Worm (Caenorhabditis elegans) whole organism, L2 larva: ENCODE measurements around the gene F12F6.7.

Experiments used
- C34F6.9 ChIP-seq: fragments of 150-350 bp; optimal IDR thresholded peaks from 2 replicates; lab custom pipeline; 2014; ENCODE audit warnings: missing biosample characterization, missing genetic modification characterization
- F13H6.1 ChIP-seq: sonication (generic microtip); optimal IDR thresholded peaks from 2 replicates; lab custom pipeline; 2016; ENCODE audit warnings: missing genetic modification characterization, missing compliant biosample characterization
- R02D3.7 ChIP-seq: fragments of 150-350 bp; optimal IDR thresholded peaks from 2 replicates; lab custom pipeline; 2014; ENCODE audit warnings: missing biosample characterization, missing genetic modification characterization
- Y55F3AM.14 ChIP-seq: fragments of 200-800 bp; sonication (Bioruptor generic); optimal IDR thresholded peaks from 2 replicates; lab custom pipeline; 2018; ENCODE audit warnings: mild to moderate bottlenecking, missing genetic modification characterization, missing compliant biosample characterization
- ZK546.5 ChIP-seq: sonication (generic microtip); optimal IDR thresholded peaks from 2 replicates; lab custom pipeline; 2017; ENCODE audit warnings: missing biosample characterization, missing genetic modification characterization
- alr-1 ChIP-seq: fragments of 150-350 bp; optimal IDR thresholded peaks from 2 replicates; lab custom pipeline; 2014; ENCODE audit warnings: missing biosample characterization, missing genetic modification characterization
- aly-2 ChIP-seq: fragments of 150-350 bp; optimal IDR thresholded peaks from 2 replicates; lab custom pipeline; 2014; ENCODE audit warnings: missing biosample characterization, missing genetic modification characterization
- ama-1 ChIP-seq: fragments of 150-350 bp; optimal IDR thresholded peaks from 2 replicates; lab custom pipeline; 2018; ENCODE audit warnings: inconsistent platforms
- blmp-1 ChIP-seq: sonication (generic microtip); optimal IDR thresholded peaks from 2 replicates; lab custom pipeline; 2017; ENCODE audit warnings: missing genetic modification characterization, mild to moderate bottlenecking, missing compliant biosample characterization, antibody characterized with exemption, moderate library complexity; ENCODE audit not compliant: insufficient read depth
- ceh-16 ChIP-seq: fragments of 150-350 bp; optimal IDR thresholded peaks from 2 replicates; lab custom pipeline; 2014; ENCODE audit warnings: missing biosample characterization, missing genetic modification characterization
- ceh-82 ChIP-seq: fragments of 150-350 bp; optimal IDR thresholded peaks from 2 replicates; lab custom pipeline; 2014; ENCODE audit warnings: missing biosample characterization, missing genetic modification characterization
- crh-2 ChIP-seq: sonication (generic microtip); optimal IDR thresholded peaks from 2 replicates; lab custom pipeline; 2017; ENCODE audit warnings: missing biosample characterization, missing genetic modification characterization
- dmd-4 ChIP-seq: sonication (generic microtip); optimal IDR thresholded peaks from 2 replicates; lab custom pipeline; 2017; ENCODE audit warnings: missing biosample characterization, missing genetic modification characterization
- egl-27 ChIP-seq: sonication (generic microtip); optimal IDR thresholded peaks from 3 replicates; lab custom pipeline; 2017; ENCODE audit warnings: missing biosample characterization, missing genetic modification reagents, missing genetic modification characterization
- elt-1 ChIP-seq: fragments of 150-350 bp; optimal IDR thresholded peaks from 2 replicates; lab custom pipeline; 2014; ENCODE audit warnings: missing biosample characterization, missing genetic modification characterization
- elt-3 ChIP-seq: sonication (generic microtip); optimal IDR thresholded peaks from 2 replicates; lab custom pipeline; 2017; ENCODE audit warnings: missing biosample characterization, missing genetic modification characterization
- fos-1 ChIP-seq: fragments of 150-350 bp; optimal IDR thresholded peaks from 2 replicates; lab custom pipeline; 2014; ENCODE audit warnings: missing biosample characterization, missing genetic modification characterization
- gmeb-1 ChIP-seq: fragments of 150-350 bp; optimal IDR thresholded peaks from 2 replicates; lab custom pipeline; 2014; ENCODE audit warnings: missing biosample characterization, missing genetic modification characterization
- lin-11 ChIP-seq: fragments of 150-350 bp; sonication (generic microtip); optimal IDR thresholded peaks from 2 replicates; lab custom pipeline; 2014; ENCODE audit warnings: missing biosample characterization, missing genetic modification characterization, inconsistent platforms, mixed read lengths
- lin-13 ChIP-seq: fragments of 150-350 bp; optimal IDR thresholded peaks from 2 replicates; lab custom pipeline; 2014; ENCODE audit warnings: missing biosample characterization, missing genetic modification reagents, missing genetic modification characterization
- lin-39 ChIP-seq: fragments of 150-350 bp; optimal IDR thresholded peaks from 2 replicates; lab custom pipeline; 2014; ENCODE audit warnings: missing biosample characterization, missing genetic modification reagents, missing genetic modification characterization
- lsy-2 ChIP-seq, 2 experiments: fragments of 150-350 bp in 1 of 2; sonication (generic microtip) in 1 of 2; optimal IDR thresholded peaks; 2 replicates each; lab custom pipeline; 2014 to 2017; ENCODE audit warnings: missing biosample characterization in 2 of 2, missing genetic modification characterization in 2 of 2
- mab-5 ChIP-seq: fragments of 150-350 bp; optimal IDR thresholded peaks from 2 replicates; lab custom pipeline; 2014; ENCODE audit warnings: missing biosample characterization, missing genetic modification characterization
- mbf-1 ChIP-seq: sonication (generic microtip); optimal IDR thresholded peaks from 2 replicates; lab custom pipeline; 2017; ENCODE audit warnings: missing biosample characterization, missing genetic modification characterization
- mdl-1 ChIP-seq, 2 experiments: fragments of 150-350 bp in 1 of 2; sonication (generic microtip) in 1 of 2; optimal IDR thresholded peaks; 2 replicates each; lab custom pipeline; 2017; ENCODE audit warnings: missing biosample characterization in 2 of 2, missing genetic modification characterization in 2 of 2
- nhr-10 ChIP-seq: sonication (generic microtip); optimal IDR thresholded peaks from 2 replicates; lab custom pipeline; 2017; ENCODE audit warnings: missing biosample characterization, missing genetic modification characterization
- nhr-11 ChIP-seq: fragments of 150-350 bp; optimal IDR thresholded peaks from 2 replicates; lab custom pipeline; 2014; ENCODE audit warnings: missing biosample characterization, missing genetic modification characterization
- nhr-12 ChIP-seq: fragments of 150-350 bp; optimal IDR thresholded peaks from 2 replicates; lab custom pipeline; 2014; ENCODE audit warnings: missing biosample characterization, missing genetic modification characterization
- nhr-129 ChIP-seq: fragments of 150-350 bp; optimal IDR thresholded peaks from 2 replicates; lab custom pipeline; 2014; ENCODE audit warnings: missing biosample characterization, missing genetic modification characterization
- nhr-21 ChIP-seq: fragments of 150-350 bp; optimal IDR thresholded peaks from 2 replicates; lab custom pipeline; 2014; ENCODE audit warnings: missing biosample characterization, missing genetic modification characterization
- nhr-23 ChIP-seq: fragments of 150-350 bp; optimal IDR thresholded peaks from 2 replicates; lab custom pipeline; 2014; ENCODE audit warnings: missing biosample characterization, missing genetic modification reagents, missing genetic modification characterization
- nhr-6 ChIP-seq: fragments of 150-350 bp; optimal IDR thresholded peaks from 2 replicates; lab custom pipeline; 2014; ENCODE audit warnings: missing biosample characterization, missing genetic modification characterization
- nhr-77 ChIP-seq: fragments of 150-350 bp; optimal IDR thresholded peaks from 2 replicates; lab custom pipeline; 2014; ENCODE audit warnings: missing biosample characterization, missing genetic modification characterization
- peb-1 ChIP-seq: fragments of 150-350 bp; optimal IDR thresholded peaks from 2 replicates; lab custom pipeline; 2014; ENCODE audit warnings: missing biosample characterization, missing genetic modification characterization
- sem-4 ChIP-seq: fragments of 150-350 bp; optimal IDR thresholded peaks from 2 replicates; lab custom pipeline; 2014; ENCODE audit warnings: missing biosample characterization, missing genetic modification reagents, missing genetic modification characterization
- skn-1 ChIP-seq: sonication (generic microtip); optimal IDR thresholded peaks from 2 replicates; lab custom pipeline; 2017; ENCODE audit warnings: missing biosample characterization, missing genetic modification characterization
- sma-3 ChIP-seq: sonication (generic microtip); optimal IDR thresholded peaks from 2 replicates; lab custom pipeline; 2016; ENCODE audit warnings: missing genetic modification reagents, missing genetic modification characterization, missing compliant biosample characterization
- sma-9 ChIP-seq, 2 experiments: fragments of 150-350 bp in 1 of 2; sonication (generic microtip) in 1 of 2; optimal IDR thresholded peaks; 2 replicates each; lab custom pipeline; 2014 to 2016; ENCODE audit warnings: missing genetic modification characterization in 2 of 2, mild to moderate bottlenecking in 1 of 2, missing biosample characterization in 1 of 2, missing compliant biosample characterization in 1 of 2, missing genetic modification reagents in 1 of 2, moderate library complexity in 1 of 2
- snpc-4 ChIP-seq: fragments of 150-350 bp; optimal IDR thresholded peaks from 2 replicates; lab custom pipeline; 2014; ENCODE audit warnings: missing biosample characterization, missing genetic modification characterization
- unc-39 ChIP-seq: fragments of 150-350 bp; optimal IDR thresholded peaks from 2 replicates; lab custom pipeline; 2014; ENCODE audit warnings: missing biosample characterization, missing genetic modification characterization
- unc-55 ChIP-seq: fragments of 150-350 bp; sonication (generic microtip); optimal IDR thresholded peaks from 3 replicates; lab custom pipeline; 2014; ENCODE audit warnings: missing biosample characterization, missing genetic modification reagents, missing genetic modification characterization
- unc-62 ChIP-seq: fragments of 150-350 bp; optimal IDR thresholded peaks from 2 replicates; lab custom pipeline; 2014; ENCODE audit warnings: missing biosample characterization, missing genetic modification reagents, missing genetic modification characterization
- zag-1 ChIP-seq: fragments of 150-350 bp; optimal IDR thresholded peaks from 2 replicates; lab custom pipeline; 2014; ENCODE audit warnings: missing biosample characterization, missing genetic modification characterization
- ztf-1 ChIP-seq: fragments of 200-800 bp; sonication (Bioruptor generic); conservative IDR thresholded peaks from 2 replicates; pipeline ENCODE4 v1.3.6; 2022; ENCODE audit warnings: missing genetic modification characterization, missing compliant biosample characterization
- ztf-11 ChIP-seq: sonication (generic microtip); optimal IDR thresholded peaks from 2 replicates; lab custom pipeline; 2017; ENCODE audit warnings: missing biosample characterization, missing genetic modification characterization
- ztf-4 ChIP-seq: fragments of 150-350 bp; optimal IDR thresholded peaks from 2 replicates; lab custom pipeline; 2014; ENCODE audit warnings: missing biosample characterization, missing genetic modification characterization

F12F6.7 gene

ce11 chrIV:11601721-11602405 is 40.2 kb upstream of the F12F6.7 start (continued):
- TF ChIP-seq Y55F3AM.14 (GFP tag; lab: Kevin White, UChicago), result peak; percentile 21

- peak; percentile 7 for TF ChIP-seq ceh-16 (tag; lab: Kevin White, UChicago)
- no peak for TF ChIP-seq peb-1
- TF ChIP-seq elt-1, result peak; percentile 47
These were observed 38.1 kb upstream of the F12F6.7 start for ce11 chrIV:11599717-11600116.

ce11 chrIV:11597079-11597478 is 35.4 kb upstream of the F12F6.7 start:
- TF ChIP-seq nhr-23 (tag; lab: Kevin White, UChicago), result no peak
- no peak for TF ChIP-seq unc-39 (tag; lab: Kevin White, UChicago)
- TF ChIP-seq elt-1, result no peak
- TF ChIP-seq sma-3 (GFP tag; lab: Kevin White, UChicago), result no peak
- no peak for TF ChIP-seq mbf-1 (tag; lab: Kevin White, UChicago)

- no peak for TF ChIP-seq ceh-16 (tag; lab: Kevin White, UChicago)
- no peak for TF ChIP-seq dmd-4 (tag; lab: Kevin White, UChicago)
- TF ChIP-seq egl-27, result no peak
- TF ChIP-seq C34F6.9 (tag; lab: Kevin White, UChicago), result peak; percentile 48
- no peak for TF ChIP-seq aly-2 (tag; lab: Kevin White, UChicago)
- no peak for TF ChIP-seq nhr-11 (tag; lab: Kevin White, UChicago)
- TF ChIP-seq skn-1 (tag; lab: Kevin White, UChicago), result no peak
- peak; percentile 63 for TF ChIP-seq F13H6.1 (tag; lab: Kevin White, UChicago)
- TF ChIP-seq zag-1, result peak; percentile 25
- TF ChIP-seq elt-1, result no peak
- TF ChIP-seq nhr-12 (tag; lab: Kevin White, UChicago), result no peak
- TF ChIP-seq elt-3 (tag; lab: Kevin White, UChicago), result no peak
- peak; percentile 30 for TF ChIP-seq blmp-1 (tag; lab: Kevin White, UChicago)
- no peak for TF ChIP-seq unc-62
- TF ChIP-seq alr-1 (tag; lab: Kevin White, UChicago), result no peak
- no peak for TF ChIP-seq mab-5 (tag; lab: Kevin White, UChicago)
- peak; percentile 23 for TF ChIP-seq fos-1
- peak; percentile 4 for TF ChIP-seq Y55F3AM.14 (GFP tag; lab: Kevin White, UChicago)
- no peak for TF ChIP-seq peb-1
- no peak for TF ChIP-seq mbf-1 (tag; lab: Kevin White, UChicago)
- no peak for TF ChIP-seq nhr-10 (tag; lab: Kevin White, UChicago)
- TF ChIP-seq lsy-2 (tag; optimal IDR thresholded peaks at IDR 0.05; lab: Kevin White, UChicago), result peak; percentile 29 to 59
- peak; percentile 60 for TF ChIP-seq sma-9 (GFP tag; optimal IDR thresholded peaks at IDR 0.05; lab: Kevin White, UChicago)
- no peak for TF ChIP-seq sma-9 (tag; optimal IDR thresholded peaks at IDR 0.05; lab: Kevin White, UChicago)
- TF ChIP-seq unc-55 (GFP tag; lab: Kevin White, UChicago), result peak; percentile 34
- no peak for TF ChIP-seq ztf-11 (tag; lab: Kevin White, UChicago)
- peak; percentile 76 for TF ChIP-seq crh-2 (tag; lab: Kevin White, UChicago)
- no peak for TF ChIP-seq ceh-82 (tag; lab: Kevin White, UChicago)
- no peak for TF ChIP-seq ZK546.5 (tag; lab: Kevin White, UChicago)
- peak; percentile 61 for TF ChIP-seq sem-4 (tag; lab: Kevin White, UChicago)
- no peak for TF ChIP-seq ztf-4 (tag; lab: Kevin White, UChicago)
- no peak for TF ChIP-seq ztf-1 (GFP tag; lab: Robert Waterston, UW)
- no peak for TF ChIP-seq R02D3.7 (tag; lab: Kevin White, UChicago)
- TF ChIP-seq gmeb-1, result no peak
- peak; percentile 47 for TF ChIP-seq nhr-21 (tag; lab: Kevin White, UChicago)
- TF ChIP-seq sma-3 (GFP tag; lab: Kevin White, UChicago), result no peak
- peak; percentile 27 for TF ChIP-seq lin-13 (GFP tag; lab: Kevin White, UChicago)
- peak; percentile 44 for TF ChIP-seq nhr-129 (tag; lab: Kevin White, UChicago)
- TF ChIP-seq nhr-6, result no peak
- TF ChIP-seq unc-39 (tag; lab: Kevin White, UChicago), result no peak
- peak in 1 of 2 experiments; percentile 57 for TF ChIP-seq mdl-1 (tag; optimal IDR thresholded peaks at IDR 0.05; lab: Kevin White, UChicago)
- no peak for TF ChIP-seq nhr-23 (tag; lab: Kevin White, UChicago)
- no peak for TF ChIP-seq snpc-4 (tag; lab: Kevin White, UChicago)
- TF ChIP-seq lin-39 (tag; lab: Kevin White, UChicago), result no peak
- no peak for TF ChIP-seq nhr-77 (tag; lab: Kevin White, UChicago)
- peak; percentile 99 for TF ChIP-seq ama-1
- TF ChIP-seq lin-11 (tag; lab: Kevin White, UChicago), result no peak
These were observed 32.6 kb upstream of the F12F6.7 start, which contains the start of gene mig-38 for ce11 chrIV:11594191-11594673. Gene mig-38, plus strand, starts transcription at chrIV:11594244.
